Fruit fly (Drosophila melanogaster) whole organism, prepupa: ENCODE measurements around the gene Gycalpha99B.

Source experiments
- Blimp-1 ChIP-seq: fragments of 200-800 bp; sonication (Bioruptor generic); optimal IDR thresholded peaks from 3 replicates; lab custom pipeline; 2017; ENCODE audit warnings: missing biosample characterization, missing genetic modification characterization, mild to moderate bottlenecking, moderate library complexity, missing genetic modification reagents
- CG16779 ChIP-seq: fragments of 200-800 bp; sonication (Bioruptor generic); optimal IDR thresholded peaks from 3 replicates; lab custom pipeline; 2017; ENCODE audit warnings: missing biosample characterization, mild to moderate bottlenecking, missing genetic modification characterization
- CG3919 ChIP-seq: fragments of 200-800 bp; sonication (Bioruptor generic); optimal IDR thresholded peaks from 3 replicates; lab custom pipeline; 2016; ENCODE audit warnings: missing biosample characterization, missing genetic modification characterization
- CG4318 ChIP-seq: fragments of 200-800 bp; sonication (Bioruptor generic); optimal IDR thresholded peaks from 3 replicates; lab custom pipeline; 2017; ENCODE audit warnings: missing biosample characterization, mild to moderate bottlenecking, missing genetic modification characterization
- Hr39 ChIP-seq: fragments of 200-800 bp; sonication (Bioruptor generic); optimal IDR thresholded peaks from 2 replicates; lab custom pipeline; 2016; ENCODE audit warnings: missing biosample characterization, missing genetic modification characterization
- Sox102F ChIP-seq: fragments of 200-800 bp; sonication (Bioruptor generic); optimal IDR thresholded peaks from 2 replicates; lab custom pipeline; 2016; ENCODE audit warnings: missing biosample characterization, mild to moderate bottlenecking, missing genetic modification characterization
- topi ChIP-seq: fragments of 200-800 bp; sonication (Bioruptor generic); optimal IDR thresholded peaks from 3 replicates; lab custom pipeline; 2016; ENCODE audit warnings: missing biosample characterization, missing genetic modification characterization

- peak; percentile 66 for TF ChIP-seq topi
- TF ChIP-seq CG3919 (GFP tag; lab: Kevin White, UChicago), result peak; percentile 91
- peak; percentile 41 for TF ChIP-seq Sox102F (GFP tag; lab: Kevin White, UChicago)
- peak; percentile 53 for TF ChIP-seq Hr39
- TF ChIP-seq Blimp-1 (GFP tag; lab: Kevin White, UChicago), result no peak
- TF ChIP-seq CG4318, result peak; percentile 5
- TF ChIP-seq CG16779, result peak; percentile 46
Observed at dm6 chr3R:29716782-29717317, 34.5 kb downstream of the Gycalpha99B start, which contains the start of gene Obp99b.
